Worm (Caenorhabditis elegans): ENCODE results near the gene W02B12.11.

Gene W02B12.11

ce11 chrII:11473525-11474181, at the start of gene W02B12.11, which contains the start of gene metl-1 (continued):
- peak; percentile 39 for TF ChIP-seq snpc-1.1 (tag; optimal IDR thresholded peaks at IDR 0.05; ENCODE audit: insufficient read depth)
- no peak for TF ChIP-seq nfya-1 (tag; optimal IDR thresholded peaks at IDR 0.05; ENCODE audit: borderline replicate concordance, insufficient read depth)
- TF ChIP-seq ccch-3 (GFP tag; optimal IDR thresholded peaks at IDR 0.05): no peak
- 0 out of 2 replicates have a peak, but pooled peaks have one; percentile 13 for TF ChIP-seq cebp-1 (GFP tag; IDR thresholded peaks at IDR 0.05)
- peak; percentile 82 for TF ChIP-seq cebp-1 (tag; optimal IDR thresholded peaks at IDR 0.05)
- TF ChIP-seq him-1 (tag; optimal IDR thresholded peaks at IDR 0.05): no peak
- peak; percentile 16 for TF ChIP-seq snpc-4 (GFP tag; optimal IDR thresholded peaks at IDR 0.05)
- TF ChIP-seq snpc-4 (tag; optimal IDR thresholded peaks at IDR 0.05): peak; percentile 61 to 77 (median 70)
- no peak for TF ChIP-seq let-526 (GFP tag; IDR thresholded peaks at IDR 0.05)
- no peak for TF ChIP-seq ceh-58 (GFP tag; IDR thresholded peaks at IDR 0.05)
- TF ChIP-seq chd-7 (tag; optimal IDR thresholded peaks at IDR 0.05): peak; percentile 52
- peak; percentile 53 for TF ChIP-seq atf-7 (tag; optimal IDR thresholded peaks at IDR 0.05)
- peak; percentile 90 for TF ChIP-seq pbrm-1 (GFP tag; IDR thresholded peaks at IDR 0.05)
- no peak for TF ChIP-seq sdz-38 (tag; optimal IDR thresholded peaks at IDR 0.05)
- peak; percentile 76 for TF ChIP-seq ceh-100 (GFP tag; IDR thresholded peaks at IDR 0.05)
- TF ChIP-seq D2030.7 (GFP tag; IDR thresholded peaks at IDR 0.05): peak; percentile 80
- no peak for TF ChIP-seq lag-1 (GFP tag; IDR thresholded peaks at IDR 0.05)
- TF ChIP-seq nhr-179 (tag; optimal IDR thresholded peaks at IDR 0.05): no peak
- TF ChIP-seq dox-1 (GFP tag; IDR thresholded peaks at IDR 0.05): peak; percentile 89
- no peak for TF ChIP-seq nhr-27 (tag; optimal IDR thresholded peaks at IDR 0.05)
- TF ChIP-seq C06A6.2 (GFP tag; conservative IDR thresholded peaks at IDR 0.05): peak; percentile 69
- TF ChIP-seq let-607 (tag; optimal IDR thresholded peaks at IDR 0.05): peak in 1 of 2 experiments; percentile 57
- TF ChIP-seq athp-1 (tag; optimal IDR thresholded peaks at IDR 0.05): no peak
- peak; percentile 91 for TF ChIP-seq madf-6 (GFP tag; IDR thresholded peaks at IDR 0.05)
- peak; percentile 75 for TF ChIP-seq lsl-1 (GFP tag; optimal IDR thresholded peaks at IDR 0.05)
- peak; percentile 92 for TF ChIP-seq hmg-1.2 (GFP tag; IDR thresholded peaks at IDR 0.05)
- TF ChIP-seq tbp1 (GFP tag; optimal IDR thresholded peaks at IDR 0.05): peak; percentile 68
- peak; percentile 50 for TF ChIP-seq somi-1 (GFP tag; optimal IDR thresholded peaks at IDR 0.05)
- TF ChIP-seq F57A8.1 (GFP tag; optimal IDR thresholded peaks at IDR 0.05): no peak
- TF ChIP-seq ekl-4 (GFP tag; IDR thresholded peaks at IDR 0.05): peak; percentile 92
- no peak for TF ChIP-seq snpc-1.3 (tag; optimal IDR thresholded peaks at IDR 0.05; ENCODE audit: insufficient read depth)
- TF ChIP-seq repo-1 (tag; optimal IDR thresholded peaks at IDR 0.05): peak; percentile 70

- TF ChIP-seq ztf-18 (tag; optimal IDR thresholded peaks at IDR 0.05): no peak
- no peak for TF ChIP-seq unc-62 (GFP tag; optimal IDR thresholded peaks at IDR 0.05)
- TF ChIP-seq lir-1 (GFP tag; conservative IDR thresholded peaks at IDR 0.05): no peak
- no peak for TF ChIP-seq B0336.3 (GFP tag; IDR thresholded peaks at IDR 0.05)
- no peak for TF ChIP-seq F37B4.10 (GFP tag; IDR thresholded peaks at IDR 0.05)
- TF ChIP-seq sea-2 (GFP tag; IDR thresholded peaks at IDR 0.05): no peak
- no peak for TF ChIP-seq ama-1 (optimal IDR thresholded peaks at IDR 0.05)
- TF ChIP-seq ama-1 (GFP tag; optimal IDR thresholded peaks at IDR 0.05): no peak
- no peak for TF ChIP-seq sptf-2 (GFP tag; optimal IDR thresholded peaks at IDR 0.05)
- no peak for TF ChIP-seq Y79H2A.3 (GFP tag; conservative IDR thresholded peaks at IDR 0.05)
- no peak for TF ChIP-seq ztf-25 (GFP tag; IDR thresholded peaks at IDR 0.05)
- no peak for TF ChIP-seq F55B11.4 (tag; optimal IDR thresholded peaks at IDR 0.05; ENCODE audit: borderline replicate concordance, insufficient read depth)
- no peak for TF ChIP-seq zim-3 (tag; optimal IDR thresholded peaks at IDR 0.05)
- TF ChIP-seq egl-44 (GFP tag; IDR thresholded peaks at IDR 0.05): no peak
- no peak for TF ChIP-seq hlh-12 (tag; optimal IDR thresholded peaks at IDR 0.05)
- no peak for TF ChIP-seq atf-7 (tag; optimal IDR thresholded peaks at IDR 0.05)
- no peak for TF ChIP-seq ceh-79 (tag; optimal IDR thresholded peaks at IDR 0.05)
Measured at ce11 chrII:11424032-11424431, 49.6 kb upstream of the W02B12.11 start.
